Worm (Caenorhabditis elegans) whole organism, late embryonic: ENCODE data around the gene W02D7.12.

Source experiments
- ama-1 ChIP-seq: fragments of 150-350 bp; optimal IDR thresholded peaks from 2 replicates; lab custom pipeline; 2014
- ceh-24 ChIP-seq: sonication (generic microtip); optimal IDR thresholded peaks from 2 replicates; lab custom pipeline; 2016; ENCODE audit warnings: mild to moderate bottlenecking, missing genetic modification characterization, missing compliant biosample characterization
- ceh-6 ChIP-seq: fragments of 200-800 bp; sonication (Bioruptor generic); optimal IDR thresholded peaks from 2 replicates; lab custom pipeline; 2018; ENCODE audit warnings: mild to moderate bottlenecking, missing genetic modification characterization, missing compliant biosample characterization
- che-1 ChIP-seq: sonication (generic microtip); optimal IDR thresholded peaks from 2 replicates; lab custom pipeline; 2016; ENCODE audit warnings: mild to moderate bottlenecking, missing genetic modification characterization, missing compliant biosample characterization
- elt-2 ChIP-seq: sonication (generic microtip); optimal IDR thresholded peaks from 2 replicates; lab custom pipeline; 2016; ENCODE audit warnings: missing genetic modification reagents, missing genetic modification characterization, missing compliant biosample characterization
- fkh-6 ChIP-seq: sonication (generic microtip); optimal IDR thresholded peaks from 2 replicates; lab custom pipeline; 2016; ENCODE audit warnings: missing genetic modification characterization, missing compliant biosample characterization
- hlh-6 ChIP-seq: sonication (generic microtip); optimal IDR thresholded peaks from 2 replicates; lab custom pipeline; 2016; ENCODE audit warnings: missing genotype, missing genetic modification characterization, missing compliant biosample characterization
- odd-2 ChIP-seq: sonication (generic microtip); optimal IDR thresholded peaks from 2 replicates; lab custom pipeline; 2017; ENCODE audit warnings: antibody characterized with exemption, mild to moderate bottlenecking, missing genetic modification characterization, missing compliant biosample characterization
- pha-4 ChIP-seq: fragments of 150-350 bp; optimal IDR thresholded peaks from 2 replicates; lab custom pipeline; 2018; ENCODE audit warnings: missing biosample characterization, missing genetic modification reagents, missing genetic modification characterization
- rnt-1 ChIP-seq: sonication (generic microtip); optimal IDR thresholded peaks from 2 replicates; lab custom pipeline; 2016; ENCODE audit warnings: missing genetic modification characterization, missing compliant biosample characterization
- zip-5 ChIP-seq: sonication (generic microtip); optimal IDR thresholded peaks from 2 replicates; lab custom pipeline; 2016; ENCODE audit warnings: missing genetic modification characterization, missing compliant biosample characterization

DNA sequence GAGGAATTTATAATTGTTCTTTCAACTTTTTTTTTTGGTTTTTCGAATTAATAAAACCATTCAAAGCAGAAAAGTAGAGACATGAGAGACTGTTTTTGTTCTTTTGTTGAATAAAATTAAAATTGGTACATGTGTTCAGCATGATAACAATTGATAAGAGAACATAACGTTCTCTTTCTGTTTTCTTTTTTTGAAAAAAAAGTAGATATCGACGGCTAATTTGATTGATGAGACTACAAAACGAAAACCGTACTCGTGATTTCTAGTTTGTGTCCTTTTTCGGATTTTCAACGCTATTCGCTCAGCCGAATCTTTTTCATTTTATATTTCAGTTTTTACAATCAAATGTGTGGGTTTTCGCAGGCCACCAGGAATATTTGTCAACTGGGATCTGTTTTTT, 34.1 kb downstream of the W02D7.12 start, which contains the start of gene C08D8.1:
- TF ChIP-seq fkh-6 (tag; lab: Kevin White, UChicago), result no peak
- TF ChIP-seq pha-4 (tag; lab: Kevin White, UChicago), result no peak
- TF ChIP-seq ama-1 (lab: Kevin White, UChicago), result no peak
- no peak for TF ChIP-seq ceh-6 (GFP tag; lab: Kevin White, UChicago)
- no peak for TF ChIP-seq hlh-6 (tag; lab: Kevin White, UChicago)
- TF ChIP-seq zip-5 (tag; lab: Kevin White, UChicago), result no peak
- no peak for TF ChIP-seq odd-2 (tag; lab: Kevin White, UChicago)
- no peak for TF ChIP-seq elt-2 (tag; lab: Kevin White, UChicago)
- TF ChIP-seq che-1 (tag; lab: Kevin White, UChicago), result no peak
- no peak for TF ChIP-seq ceh-24 (tag; lab: Kevin White, UChicago)
- no peak for TF ChIP-seq rnt-1
